Worm (Caenorhabditis elegans) whole organism, L4/young adult: ENCODE data around the gene penr-1.

Experiments used
- W03F9.2 ChIP-seq: fragments of 150-350 bp; optimal IDR thresholded peaks from 2 replicates; lab custom pipeline; 2014; ENCODE audit warnings: missing biosample characterization, missing genetic modification characterization
- dao-5 ChIP-seq: sonication (generic microtip); optimal IDR thresholded peaks from 2 replicates; lab custom pipeline; 2016; ENCODE audit warnings: missing genotype, missing genetic modification characterization, moderate library complexity, missing compliant biosample characterization

ce11 chrV:5243036-5243435 is 26.2 kb upstream of the penr-1 start, which contains the start of gene cest-35.1:
- TF ChIP-seq W03F9.2 (tag; lab: Kevin White, UChicago) (no peak), dao-5 (tag; lab: Kevin White, UChicago) (no peak)
